Worm (Caenorhabditis elegans) whole organism, early embryonic: ENCODE measurements around the gene C14B4.2.

ENCODE experiments used
- ama-1 ChIP-seq: fragments of 150-350 bp; optimal IDR thresholded peaks from 2 replicates; lab custom pipeline; 2014
- sea-1 ChIP-seq: fragments of 200-800 bp; sonication (Bioruptor generic); conservative IDR thresholded peaks from 2 replicates; pipeline ENCODE4 v1.3.6; 2022; ENCODE audit warnings: missing genetic modification characterization, missing compliant biosample characterization

- TF ChIP-seq ama-1 (lab: Kevin White, UChicago) (no peak), sea-1 (GFP tag; lab: Robert Waterston, UW) (no peak)
These were observed 14.6 kb upstream of the C14B4.2 start, which contains the start of gene nceh-1 for ce11 chrV:19377014-19377494.
